Fruit fly (Drosophila melanogaster): Measurements from ENCODE around the gene Zpr1.

DNA sequence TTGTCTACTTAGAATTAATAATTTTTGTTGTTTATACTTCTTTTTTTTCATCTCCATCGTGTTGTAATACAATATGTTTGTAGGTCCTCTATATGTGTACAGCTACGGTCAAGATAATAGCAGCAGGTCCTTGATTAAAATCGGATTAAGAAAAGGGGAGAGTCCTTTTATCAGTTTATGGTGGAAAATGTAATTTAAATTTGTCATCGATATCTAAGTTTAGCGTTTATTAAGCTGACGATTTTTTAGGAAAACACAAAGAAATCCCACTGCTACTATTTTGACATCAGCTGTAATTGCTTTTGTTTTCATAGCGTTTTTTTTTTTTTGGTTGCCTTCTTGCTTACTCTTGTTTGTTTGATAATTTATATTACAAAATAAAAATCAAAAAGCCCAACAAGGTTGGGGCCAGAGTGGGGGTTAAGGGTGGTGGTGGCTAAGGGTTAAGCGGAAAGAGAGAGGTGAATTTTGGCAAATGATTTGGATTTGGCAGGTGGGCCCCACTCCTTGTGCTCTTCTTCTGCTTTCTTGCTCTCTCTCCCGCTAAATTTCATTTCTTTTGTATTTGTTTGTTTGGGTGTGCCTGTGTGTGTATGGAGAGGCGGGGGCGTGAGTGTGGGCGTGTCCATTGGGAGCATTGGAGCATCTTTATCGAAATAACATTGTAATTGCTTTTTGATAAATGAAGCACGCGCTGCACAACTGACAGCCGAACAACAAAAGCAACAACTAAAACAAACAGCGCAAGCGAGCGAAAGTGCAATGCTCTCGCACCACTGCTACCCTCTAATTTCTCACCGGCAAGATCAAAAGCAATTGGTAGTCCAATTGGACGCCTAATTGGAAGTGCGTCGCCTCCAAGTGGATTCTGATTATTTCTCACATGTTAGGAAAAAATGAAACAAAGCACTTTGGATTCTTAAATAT is 40.8 kb downstream of the Zpr1 start:
- no peak for TF ChIP-seq CTCF (optimal IDR thresholded peaks at IDR 0.05)
- no peak for TF ChIP-seq CG8478 (optimal IDR thresholded peaks at IDR 0.05)

All from S2 (cell line).